Worm (Caenorhabditis elegans) whole organism, mixed stage, embryonic: ENCODE data around the gene ZK418.11.

Experiments used
- ceh-43 ChIP-seq: fragments of 200-800 bp; sonication (Bioruptor generic); optimal IDR thresholded peaks from 2 replicates; lab custom pipeline; 2018; ENCODE audit warnings: mild to moderate bottlenecking, missing genetic modification characterization, moderate library complexity, missing compliant biosample characterization
- elt-3 ChIP-seq: fragments of 150-350 bp; optimal IDR thresholded peaks from 2 replicates; lab custom pipeline; 2014; ENCODE audit warnings: missing biosample characterization, missing genetic modification characterization
- lin-13 ChIP-seq: fragments of 150-350 bp; optimal IDR thresholded peaks from 2 replicates; lab custom pipeline; 2014; ENCODE audit warnings: missing biosample characterization, missing genetic modification characterization
- nhr-12 ChIP-seq: fragments of 150-350 bp; optimal IDR thresholded peaks from 2 replicates; lab custom pipeline; 2014; ENCODE audit warnings: missing biosample characterization, missing genetic modification characterization
- sptf-1 ChIP-seq: sonication (generic microtip); optimal IDR thresholded peaks from 2 replicates; lab custom pipeline; 2017; ENCODE audit warnings: mild to moderate bottlenecking, missing genetic modification characterization, moderate library complexity, missing compliant biosample characterization
- unc-62 ChIP-seq: fragments of 150-350 bp; optimal IDR thresholded peaks from 2 replicates; lab custom pipeline; 2014; ENCODE audit warnings: missing biosample characterization, missing genetic modification reagents, missing genetic modification characterization
- ztf-11 ChIP-seq: fragments of 150-350 bp; optimal IDR thresholded peaks from 2 replicates; lab custom pipeline; 2014; ENCODE audit warnings: missing biosample characterization, missing genetic modification characterization

DNA sequence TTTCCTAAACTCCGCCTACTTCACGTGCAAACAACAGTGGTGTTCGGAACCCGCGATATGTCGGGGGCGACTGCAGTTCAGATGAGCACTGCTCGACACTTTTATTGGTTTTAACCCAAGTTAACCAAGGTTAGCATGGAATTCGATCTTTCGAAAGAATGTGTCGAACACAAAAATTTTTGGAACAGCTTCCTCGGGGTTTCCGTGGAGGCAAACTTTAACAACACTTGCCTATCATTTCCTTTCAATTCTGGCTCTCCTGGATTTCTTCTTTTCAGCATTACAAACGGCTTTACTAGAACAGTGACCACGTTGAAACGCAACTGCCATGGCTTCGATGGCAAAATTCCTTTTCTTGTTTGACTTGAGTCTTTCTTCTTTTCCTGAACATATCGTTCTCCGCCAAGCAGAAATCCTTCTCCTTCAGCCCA, 41.2 kb downstream of the ZK418.11 start:
- no peak for TF ChIP-seq unc-62
- no peak for TF ChIP-seq ztf-11
- TF ChIP-seq nhr-12 (tag; lab: Kevin White, UChicago): no peak
- no peak for TF ChIP-seq sptf-1
- TF ChIP-seq lin-13: no peak
- no peak for TF ChIP-seq elt-3 (tag; lab: Kevin White, UChicago)
- no peak for TF ChIP-seq ceh-43
